Worm (Caenorhabditis elegans) whole organism, L4/young adult: Measurements from ENCODE around the gene F53F1.2.

Experiments
- W03F9.2 ChIP-seq: fragments of 150-350 bp; optimal IDR thresholded peaks from 2 replicates; lab custom pipeline; 2014; ENCODE audit warnings: missing biosample characterization, missing genetic modification characterization
- him-1 ChIP-seq: sonication (generic microtip); optimal IDR thresholded peaks from 2 replicates; lab custom pipeline; 2016; ENCODE audit warnings: missing genotype, missing genetic modification reagents, missing genetic modification characterization, missing compliant biosample characterization

DNA sequence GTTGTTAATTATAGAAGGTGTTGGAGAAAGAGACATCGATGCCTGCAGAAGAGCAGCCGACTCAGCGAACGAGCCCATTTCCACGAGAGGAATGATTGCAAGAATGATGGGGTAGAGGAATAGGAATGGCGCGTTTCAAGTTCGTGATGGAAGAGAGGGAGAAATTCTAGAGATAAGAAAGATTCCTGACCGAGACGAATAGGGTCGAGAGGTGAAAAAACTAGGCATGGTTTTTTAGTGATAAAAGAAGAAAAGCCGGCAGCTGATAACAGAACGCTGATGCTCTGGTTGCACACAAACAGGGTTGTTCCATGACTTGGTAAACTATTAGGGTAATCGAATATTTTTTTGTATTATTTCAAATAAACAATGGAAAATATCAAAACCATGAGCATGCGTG lies 33.8 kb upstream of the F53F1.2 start:
- no peak for TF ChIP-seq W03F9.2 (tag; lab: Kevin White, UChicago)
- no peak for TF ChIP-seq him-1 (tag; lab: Kevin White, UChicago)
